Fruit fly (Drosophila melanogaster): ENCODE results near the gene CG31677.

Gene CG31677

dm6 chr2L:20604096-20604495 lies at the start of gene CG31677:
TSS of gene CG31677 (minus strand) at chr2L:20604196.
- TF ChIP-seq usp (GFP tag; optimal IDR thresholded peaks at IDR 0.05) (no peak), pan (optimal IDR thresholded peaks at IDR 0.05) (no peak), psq (optimal IDR thresholded peaks at IDR 0.05) (no peak), EcR (GFP tag; optimal IDR thresholded peaks at IDR 0.05) (no peak), CG8478 (optimal IDR thresholded peaks at IDR 0.05) (no peak), Dll (optimal IDR thresholded peaks at IDR 0.05) (no peak)

dm6 chr2L:20649891-20650290 lies 45.9 kb upstream of the CG31677 start, which contains the start of gene CG2611:
TSS of gene CG2611 (plus strand) at chr2L:20650189.
- TF ChIP-seq usp (GFP tag; optimal IDR thresholded peaks at IDR 0.05) (no peak), CG8478 (optimal IDR thresholded peaks at IDR 0.05) (no peak), psq (optimal IDR thresholded peaks at IDR 0.05) (no peak), EcR (GFP tag; optimal IDR thresholded peaks at IDR 0.05) (no peak), Dll (optimal IDR thresholded peaks at IDR 0.05) (no peak), pan (optimal IDR thresholded peaks at IDR 0.05) (no peak)

dm6 chr2L:20648612-20649011 lies 44.6 kb upstream of the CG31677 start, which contains the start of gene CG18810:
TSS of gene CG18810 (plus strand) at chr2L:20648912.
- no peak for TF ChIP-seq CG8478 (optimal IDR thresholded peaks at IDR 0.05)
- no peak for TF ChIP-seq usp (GFP tag; optimal IDR thresholded peaks at IDR 0.05)
- TF ChIP-seq psq (optimal IDR thresholded peaks at IDR 0.05): no peak
- TF ChIP-seq pan (optimal IDR thresholded peaks at IDR 0.05): no peak
- TF ChIP-seq Dll (optimal IDR thresholded peaks at IDR 0.05): no peak
- TF ChIP-seq EcR (GFP tag; optimal IDR thresholded peaks at IDR 0.05): no peak

DNA sequence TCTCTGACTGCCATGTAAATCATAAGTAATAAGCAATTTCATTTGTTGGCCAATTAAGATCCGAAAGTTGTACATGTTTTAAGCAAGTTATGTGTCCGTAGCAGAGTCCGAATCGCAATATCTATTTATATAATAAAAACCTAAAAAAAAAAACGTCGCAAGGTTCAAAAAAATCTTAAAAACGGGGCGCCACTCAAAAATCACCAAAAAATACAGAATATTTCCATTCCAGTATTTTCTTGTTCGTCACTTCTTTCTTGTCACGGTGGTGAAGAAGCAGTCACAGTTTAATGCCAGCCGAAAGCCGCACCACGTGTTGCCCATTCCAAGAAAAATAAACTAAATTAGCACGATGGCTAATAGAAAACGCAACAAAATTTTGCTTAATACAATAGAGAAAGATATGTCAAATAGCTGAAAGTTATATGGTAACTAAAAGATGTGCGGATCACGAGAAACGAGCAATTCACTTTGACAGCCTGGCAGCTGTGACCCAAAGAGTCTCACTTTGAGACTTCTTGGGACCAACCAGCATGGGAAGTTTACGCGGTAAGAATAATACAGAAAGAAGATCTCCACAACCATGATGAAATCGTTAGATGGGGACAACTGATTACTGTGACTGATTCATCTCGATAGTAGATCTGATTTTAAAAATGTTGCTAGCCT lies 43.4 kb upstream of the CG31677 start:
- TF ChIP-seq EcR (GFP tag; optimal IDR thresholded peaks at IDR 0.05) (no peak), usp (GFP tag; optimal IDR thresholded peaks at IDR 0.05) (no peak), psq (optimal IDR thresholded peaks at IDR 0.05) (no peak), pan (optimal IDR thresholded peaks at IDR 0.05) (no peak), Dll (optimal IDR thresholded peaks at IDR 0.05) (no peak), CG8478 (optimal IDR thresholded peaks at IDR 0.05) (no peak)

DNA sequence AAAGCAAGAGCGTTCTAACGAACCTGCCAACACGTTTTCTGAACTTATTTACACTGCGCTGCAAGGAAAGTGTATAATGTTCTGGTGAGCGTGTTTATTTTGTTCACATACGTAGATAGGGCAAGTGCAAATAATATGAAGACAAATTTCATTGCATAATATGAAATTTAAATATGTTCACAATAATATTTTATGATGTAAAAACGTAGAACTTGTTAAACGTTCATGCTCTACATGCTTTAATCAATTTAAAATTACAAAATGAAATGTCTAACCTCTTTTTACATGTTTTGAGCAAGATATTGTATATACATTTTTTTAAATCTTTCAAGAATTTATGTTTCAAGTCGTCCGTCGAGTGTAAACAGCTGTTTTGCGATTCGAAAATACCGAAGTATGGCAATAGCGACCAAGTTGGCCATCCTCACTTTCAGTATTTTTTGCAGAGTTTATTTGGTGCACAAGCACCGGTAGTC lies 41.4 kb upstream of the CG31677 start, which contains the start of the genes phr6-4 and CG2608:
Gene phr6-4, minus strand, starts transcription at position 398 of the 476 bp plus-strand sequence.
Gene CG2608, plus strand, starts transcription at position 429 of the 476 bp plus-strand sequence.
- no peak for TF ChIP-seq usp (GFP tag; optimal IDR thresholded peaks at IDR 0.05)
- TF ChIP-seq pan (optimal IDR thresholded peaks at IDR 0.05): no peak
- no peak for TF ChIP-seq Dll (optimal IDR thresholded peaks at IDR 0.05)
- no peak for TF ChIP-seq CG8478 (optimal IDR thresholded peaks at IDR 0.05)
- no peak for TF ChIP-seq psq (optimal IDR thresholded peaks at IDR 0.05)
- no peak for TF ChIP-seq EcR (GFP tag; optimal IDR thresholded peaks at IDR 0.05)

dm6 chr2L:20643144-20643543 lies 39.1 kb upstream of the CG31677 start, which contains the start of gene CG17470:
TSS of gene CG17470 (minus strand) at chr2L:20643244.
- no peak for TF ChIP-seq EcR (GFP tag; optimal IDR thresholded peaks at IDR 0.05)
- no peak for TF ChIP-seq usp (GFP tag; optimal IDR thresholded peaks at IDR 0.05)
- TF ChIP-seq Dll (optimal IDR thresholded peaks at IDR 0.05): no peak
- no peak for TF ChIP-seq psq (optimal IDR thresholded peaks at IDR 0.05)
- no peak for TF ChIP-seq CG8478 (optimal IDR thresholded peaks at IDR 0.05)
- TF ChIP-seq pan (optimal IDR thresholded peaks at IDR 0.05): no peak

DNA sequence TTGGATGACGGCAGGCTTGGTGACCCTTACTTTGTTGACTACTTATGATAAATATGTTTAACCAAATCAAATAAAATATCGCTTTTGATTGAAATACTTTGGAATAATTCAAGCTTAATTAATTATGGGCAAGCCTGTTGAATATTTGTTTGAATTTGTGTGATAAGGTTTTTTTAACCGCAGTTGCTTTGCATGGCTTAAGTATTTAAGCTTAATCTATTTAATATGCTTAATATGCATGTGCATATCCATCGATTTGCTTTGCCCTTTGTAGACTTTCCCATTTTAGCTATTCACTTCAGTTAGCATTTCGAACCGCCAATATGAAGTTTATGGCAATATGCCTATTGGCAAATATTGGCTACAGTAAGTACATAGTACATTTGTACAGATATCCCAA lies 36.6 kb upstream of the CG31677 start, which contains the start of gene Sfp38D:
Gene Sfp38D, plus strand, starts transcription at position 301 of the 400 bp plus-strand sequence.
- TF ChIP-seq Dll (optimal IDR thresholded peaks at IDR 0.05) (no peak), usp (GFP tag; optimal IDR thresholded peaks at IDR 0.05) (no peak), CG8478 (optimal IDR thresholded peaks at IDR 0.05) (no peak), EcR (GFP tag; optimal IDR thresholded peaks at IDR 0.05) (no peak), pan (optimal IDR thresholded peaks at IDR 0.05) (no peak), psq (optimal IDR thresholded peaks at IDR 0.05) (no peak)

dm6 chr2L:20639821-20640220 lies 35.8 kb upstream of the CG31677 start, which contains the start of gene CG31680:
TSS of gene CG31680 (plus strand) at chr2L:20640121.
- TF ChIP-seq CG8478 (optimal IDR thresholded peaks at IDR 0.05) (no peak), psq (optimal IDR thresholded peaks at IDR 0.05) (no peak), EcR (GFP tag; optimal IDR thresholded peaks at IDR 0.05) (no peak), Dll (optimal IDR thresholded peaks at IDR 0.05) (no peak), pan (optimal IDR thresholded peaks at IDR 0.05) (no peak), usp (GFP tag; optimal IDR thresholded peaks at IDR 0.05) (no peak)

dm6 chr2L:20638413-20638812 lies 34.4 kb upstream of the CG31677 start:
- TF ChIP-seq usp (GFP tag; optimal IDR thresholded peaks at IDR 0.05) (no peak), pan (optimal IDR thresholded peaks at IDR 0.05) (no peak), Dll (optimal IDR thresholded peaks at IDR 0.05) (no peak), EcR (GFP tag; optimal IDR thresholded peaks at IDR 0.05) (no peak), CG8478 (optimal IDR thresholded peaks at IDR 0.05) (no peak), psq (optimal IDR thresholded peaks at IDR 0.05) (no peak)

dm6 chr2L:20634215-20634614 lies 30.2 kb upstream of the CG31677 start, which contains the start of gene CG17472:
TSS of gene CG17472 (plus strand) at chr2L:20634515.
- TF ChIP-seq psq (optimal IDR thresholded peaks at IDR 0.05) (no peak), usp (GFP tag; optimal IDR thresholded peaks at IDR 0.05) (no peak), Dll (optimal IDR thresholded peaks at IDR 0.05) (no peak), CG8478 (optimal IDR thresholded peaks at IDR 0.05) (no peak), EcR (GFP tag; optimal IDR thresholded peaks at IDR 0.05) (no peak), pan (optimal IDR thresholded peaks at IDR 0.05) (no peak)

- no peak for TF ChIP-seq pan (optimal IDR thresholded peaks at IDR 0.05)
- no peak for TF ChIP-seq Dll (optimal IDR thresholded peaks at IDR 0.05)
- TF ChIP-seq usp (GFP tag; optimal IDR thresholded peaks at IDR 0.05): no peak
- no peak for TF ChIP-seq psq (optimal IDR thresholded peaks at IDR 0.05)
- TF ChIP-seq CG8478 (optimal IDR thresholded peaks at IDR 0.05): no peak
- TF ChIP-seq EcR (GFP tag; optimal IDR thresholded peaks at IDR 0.05): no peak
Measured at dm6 chr2L:20614222-20614621, 10.2 kb upstream of the CG31677 start, which contains the start of gene CG15475. TSS of gene CG15475 (plus strand) at chr2L:20614522.

DNA sequence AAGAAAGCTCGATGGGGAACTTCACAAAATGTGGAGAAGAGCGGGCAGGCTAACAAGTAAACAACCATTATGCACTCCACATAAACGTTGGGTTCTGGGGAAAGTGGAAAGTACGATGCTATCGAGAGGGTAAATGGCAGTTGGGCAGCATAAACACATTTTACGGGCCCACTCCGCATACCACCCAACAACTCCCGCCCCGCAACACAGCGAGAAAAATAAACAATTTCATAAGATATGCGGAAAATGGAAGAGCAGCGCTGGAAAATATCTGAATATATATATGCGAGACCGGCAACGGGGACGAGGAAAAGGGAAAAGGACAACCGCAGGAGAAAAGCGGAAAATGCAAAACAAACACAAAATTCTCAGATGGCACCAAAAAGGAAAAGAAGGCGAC lies 2.7 kb downstream of the CG31677 start:
- TF ChIP-seq psq (optimal IDR thresholded peaks at IDR 0.05) (no peak), usp (GFP tag; optimal IDR thresholded peaks at IDR 0.05) (no peak), CG8478 (optimal IDR thresholded peaks at IDR 0.05) (no peak), Dll (optimal IDR thresholded peaks at IDR 0.05) (no peak), EcR (GFP tag; optimal IDR thresholded peaks at IDR 0.05) (no peak), pan (optimal IDR thresholded peaks at IDR 0.05) (no peak)
